Worm (Caenorhabditis elegans): Measurements from ENCODE around the gene nhr-50.

Gene nhr-50

DNA sequence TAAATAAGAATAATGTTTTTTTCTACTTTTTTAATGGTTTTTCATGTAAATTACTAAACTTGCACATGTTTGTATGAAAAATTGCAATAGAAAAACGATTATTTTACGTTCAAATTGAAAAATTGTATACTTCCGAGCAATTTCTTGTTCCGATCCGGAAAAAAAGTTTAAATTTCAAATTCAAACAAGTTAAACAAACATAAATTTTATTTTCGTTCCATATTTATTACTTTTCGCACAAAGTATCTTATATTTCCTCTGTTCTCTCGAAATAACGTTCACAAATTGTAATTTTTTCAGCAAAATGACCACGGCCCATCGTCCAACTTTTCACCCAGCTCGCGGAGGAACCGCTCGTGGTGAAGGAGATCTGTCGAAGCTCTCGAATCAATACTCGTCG, 22.6 kb upstream of the nhr-50 start, which contains the start of gene cwc-15:
Gene cwc-15, plus strand, starts transcription at position 301 of the 400 bp plus-strand sequence.
- TF ChIP-seq nhr-2 (tag; optimal IDR thresholded peaks at IDR 0.05) (no peak), elt-3 (tag; optimal IDR thresholded peaks at IDR 0.05) (no peak), mab-5 (tag; optimal IDR thresholded peaks at IDR 0.05) (no peak), nhr-28 (tag; optimal IDR thresholded peaks at IDR 0.05) (no peak), ztf-11 (tag; optimal IDR thresholded peaks at IDR 0.05) (no peak), sem-2 (GFP tag; optimal IDR thresholded peaks at IDR 0.05) (no peak), nhr-12 (tag; optimal IDR thresholded peaks at IDR 0.05) (no peak), unc-62 (GFP tag; optimal IDR thresholded peaks at IDR 0.05) (no peak), ceh-43 (GFP tag; optimal IDR thresholded peaks at IDR 0.05) (no peak), cnd-1 (tag; optimal IDR thresholded peaks at IDR 0.05) (no peak), pha-4 (tag; optimal IDR thresholded peaks at IDR 0.05) (no peak), lin-32 (GFP tag; optimal IDR thresholded peaks at IDR 0.05) (no peak), blmp-1 (tag; optimal IDR thresholded peaks at IDR 0.05) (no peak), sptf-1 (tag; optimal IDR thresholded peaks at IDR 0.05) (no peak), bed-3 (GFP tag; optimal IDR thresholded peaks at IDR 0.05) (no peak), mls-2 (tag; optimal IDR thresholded peaks at IDR 0.05) (no peak), ham-2 (GFP tag; optimal IDR thresholded peaks at IDR 0.05) (no peak), elt-1 (tag; optimal IDR thresholded peaks at IDR 0.05; ENCODE audit: borderline replicate concordance, insufficient read depth) (no peak)

- no peak for TF ChIP-seq nhr-76 (tag; optimal IDR thresholded peaks at IDR 0.05)
- TF ChIP-seq nhr-12 (tag; optimal IDR thresholded peaks at IDR 0.05), result no peak
- TF ChIP-seq ztf-11 (tag; optimal IDR thresholded peaks at IDR 0.05), result no peak
- peak; percentile 59 for TF ChIP-seq sptf-1 (tag; optimal IDR thresholded peaks at IDR 0.05)
- no peak for TF ChIP-seq lin-32 (GFP tag; optimal IDR thresholded peaks at IDR 0.05)
- TF ChIP-seq ceh-43 (GFP tag; optimal IDR thresholded peaks at IDR 0.05), result no peak
- TF ChIP-seq ces-1 (GFP tag; optimal IDR thresholded peaks at IDR 0.05), result no peak
Observed at ce11 chrV:16022600-16022999, 22.2 kb upstream of the nhr-50 start.

DNA sequence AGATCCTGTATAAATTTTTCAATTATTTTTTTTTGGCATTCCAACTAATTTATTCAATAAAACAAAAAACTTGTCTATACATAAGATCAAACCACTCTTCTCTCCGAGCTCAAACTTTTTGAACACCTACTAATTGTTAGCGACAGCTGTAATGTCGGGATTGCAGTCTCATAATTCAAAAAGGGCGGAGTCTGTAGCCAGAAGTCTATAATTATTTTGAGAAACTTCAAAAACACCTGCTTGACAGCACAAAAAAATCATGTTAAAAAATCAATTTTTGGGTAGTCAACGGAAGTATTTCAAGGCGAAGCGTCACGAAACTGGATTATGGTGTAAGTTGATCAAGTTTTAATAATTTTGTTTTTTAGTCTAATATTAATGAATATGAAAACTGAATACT, 19.6 kb upstream of the nhr-50 start, which contains the start of gene srx-44:
Gene srx-44, plus strand, starts transcription at position 301 of the 400 bp plus-strand sequence.
- TF ChIP-seq elt-3 (tag; optimal IDR thresholded peaks at IDR 0.05), result no peak

- no peak for TF ChIP-seq zip-8 (tag; optimal IDR thresholded peaks at IDR 0.05)
- no peak for TF ChIP-seq lin-13 (tag; optimal IDR thresholded peaks at IDR 0.05)
- TF ChIP-seq nhr-12 (tag; optimal IDR thresholded peaks at IDR 0.05), result no peak
- TF ChIP-seq nhr-76 (tag; optimal IDR thresholded peaks at IDR 0.05), result no peak
- no peak for TF ChIP-seq drap-1 (GFP tag; optimal IDR thresholded peaks at IDR 0.05)
- TF ChIP-seq ham-2 (GFP tag; optimal IDR thresholded peaks at IDR 0.05), result no peak
- no peak for TF ChIP-seq elt-1 (tag; optimal IDR thresholded peaks at IDR 0.05; ENCODE audit: borderline replicate concordance, insufficient read depth)
- no peak for TF ChIP-seq bed-3 (GFP tag; optimal IDR thresholded peaks at IDR 0.05)
- no peak for TF ChIP-seq nhr-237 (tag; optimal IDR thresholded peaks at IDR 0.05)
- no peak for TF ChIP-seq sem-2 (GFP tag; optimal IDR thresholded peaks at IDR 0.05)
- TF ChIP-seq hlh-1 (tag; optimal IDR thresholded peaks at IDR 0.05), result no peak
- TF ChIP-seq tbx-8 (GFP tag; optimal IDR thresholded peaks at IDR 0.05), result no peak
- TF ChIP-seq blmp-1 (tag; optimal IDR thresholded peaks at IDR 0.05), result no peak
- TF ChIP-seq ceh-43 (GFP tag; optimal IDR thresholded peaks at IDR 0.05), result no peak
- TF ChIP-seq nhr-2 (tag; optimal IDR thresholded peaks at IDR 0.05), result no peak
- no peak for TF ChIP-seq mls-2 (tag; optimal IDR thresholded peaks at IDR 0.05)
- TF ChIP-seq lsy-2 (tag; optimal IDR thresholded peaks at IDR 0.05), result no peak
- no peak for TF ChIP-seq ztf-11 (tag; optimal IDR thresholded peaks at IDR 0.05)
- TF ChIP-seq unc-39 (tag; optimal IDR thresholded peaks at IDR 0.05), result no peak
Observed at ce11 chrV:16017671-16018070, 17.2 kb upstream of the nhr-50 start, which contains the start of gene srx-43. srx-43 (plus strand) TSS chrV:16017971.

DNA sequence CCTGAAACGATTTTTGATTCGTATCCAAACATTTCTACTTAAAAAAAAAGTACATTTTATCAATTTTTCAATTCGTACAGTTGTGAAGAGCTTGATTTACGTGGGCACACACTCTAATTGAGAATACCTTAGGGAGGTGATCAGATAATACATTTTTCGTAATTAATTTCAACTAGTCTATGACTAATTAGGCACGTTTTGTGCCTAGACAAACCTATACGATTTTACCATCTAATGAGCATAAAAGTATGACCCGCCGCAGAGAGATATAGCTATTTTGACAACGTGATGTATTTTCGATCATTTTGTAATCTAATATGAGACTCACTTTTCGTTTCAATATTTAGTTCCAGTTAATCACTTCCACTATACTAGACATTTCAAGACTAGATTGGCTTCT, 16.5 kb upstream of the nhr-50 start:
- TF ChIP-seq ceh-83 (GFP tag; optimal IDR thresholded peaks at IDR 0.05) (no peak), tbx-8 (GFP tag; optimal IDR thresholded peaks at IDR 0.05) (no peak), lsy-2 (tag; optimal IDR thresholded peaks at IDR 0.05) (no peak), elt-3 (tag; optimal IDR thresholded peaks at IDR 0.05) (no peak), sptf-1 (tag; optimal IDR thresholded peaks at IDR 0.05) (no peak), lin-32 (GFP tag; optimal IDR thresholded peaks at IDR 0.05) (no peak), unc-120 (tag; optimal IDR thresholded peaks at IDR 0.05; ENCODE audit: poor library complexity, severe bottlenecking) (no peak), sem-2 (GFP tag; optimal IDR thresholded peaks at IDR 0.05) (no peak), unc-39 (tag; optimal IDR thresholded peaks at IDR 0.05) (no peak), lin-13 (tag; optimal IDR thresholded peaks at IDR 0.05) (no peak), ces-1 (GFP tag; optimal IDR thresholded peaks at IDR 0.05) (no peak), nhr-237 (tag; optimal IDR thresholded peaks at IDR 0.05) (no peak), zip-8 (tag; optimal IDR thresholded peaks at IDR 0.05) (no peak), nhr-28 (tag; optimal IDR thresholded peaks at IDR 0.05) (no peak)

All from whole organism, mixed stage, embryonic.